Worm (Caenorhabditis elegans) whole organism, early embryonic: ENCODE measurements around the gene sprr-2.
A peak's percentile ranks its signal among the peaks of the same experiment; 100 is the strongest.

Experiments
- B0310.2 ChIP-seq: sonication (generic microtip); optimal IDR thresholded peaks from 2 replicates; lab custom pipeline; 2016; ENCODE audit warnings: mild to moderate bottlenecking, missing genetic modification characterization, missing compliant biosample characterization
- F13C5.2 ChIP-seq: sonication (generic microtip); optimal IDR thresholded peaks from 2 replicates; lab custom pipeline; 2017; ENCODE audit warnings: mild to moderate bottlenecking, missing genetic modification characterization, inconsistent platforms, missing compliant biosample characterization
- aly-1 ChIP-seq: sonication (generic microtip); optimal IDR thresholded peaks from 2 replicates; lab custom pipeline; 2016; ENCODE audit warnings: missing genetic modification characterization, missing compliant biosample characterization
- ama-1 ChIP-seq: fragments of 150-350 bp; optimal IDR thresholded peaks from 2 replicates; lab custom pipeline; 2014
- ceh-13 ChIP-seq: fragments of 200-800 bp; sonication (Bioruptor generic); optimal IDR thresholded peaks from 2 replicates; lab custom pipeline; 2018; ENCODE audit warnings: mild to moderate bottlenecking, missing genetic modification characterization, missing compliant biosample characterization
- ceh-36 ChIP-seq: sonication (generic microtip); optimal IDR thresholded peaks from 2 replicates; lab custom pipeline; 2016; ENCODE audit warnings: missing genetic modification characterization, inconsistent platforms, missing compliant biosample characterization
- ets-7 ChIP-seq: sonication (generic microtip); optimal IDR thresholded peaks from 2 replicates; lab custom pipeline; 2016; ENCODE audit warnings: missing genotype, missing genetic modification characterization, missing compliant biosample characterization
- flt-1 ChIP-seq: fragments of 200-800 bp; sonication (Bioruptor generic); IDR thresholded peaks from 2 replicates; pipeline ENCODE4 v1.3.6; 2022; ENCODE audit warnings: missing genetic modification characterization, missing compliant biosample characterization
- hmbx-1 ChIP-seq: sonication (generic microtip); optimal IDR thresholded peaks from 2 replicates; lab custom pipeline; 2016; ENCODE audit warnings: mild to moderate bottlenecking, missing genetic modification characterization, missing compliant biosample characterization
- hmg-4 ChIP-seq: fragments of 200-800 bp; sonication (Bioruptor generic); optimal IDR thresholded peaks from 2 replicates; lab custom pipeline; 2018; ENCODE audit warnings: mild to moderate bottlenecking, missing genetic modification characterization, missing compliant biosample characterization
- hnd-1 ChIP-seq: sonication (generic microtip); optimal IDR thresholded peaks from 2 replicates; lab custom pipeline; 2016; ENCODE audit warnings: missing genetic modification characterization, missing compliant biosample characterization
- pes-1 ChIP-seq: fragments of 200-800 bp; sonication (Bioruptor generic); IDR thresholded peaks from 2 replicates; pipeline ENCODE4 v1.3.6; 2022; ENCODE audit warnings: missing genetic modification reagents, missing genetic modification characterization, missing compliant biosample characterization
- scrt-1 ChIP-seq: fragments of 200-800 bp; sonication (Bioruptor generic); IDR thresholded peaks from 2 replicates; pipeline ENCODE4 v1.3.6; 2022; ENCODE audit warnings: missing genetic modification characterization, missing compliant biosample characterization
- sea-1 ChIP-seq: fragments of 200-800 bp; sonication (Bioruptor generic); conservative IDR thresholded peaks from 2 replicates; pipeline ENCODE4 v1.3.6; 2022; ENCODE audit warnings: missing genetic modification characterization, missing compliant biosample characterization
- tbx-11 ChIP-seq: fragments of 200-800 bp; sonication (Bioruptor generic); IDR thresholded peaks from 2 replicates; pipeline ENCODE4 v1.3.6; 2022; ENCODE audit warnings: missing genetic modification characterization, missing compliant biosample characterization
- tbx-37 ChIP-seq: fragments of 200-800 bp; sonication (Bioruptor generic); conservative IDR thresholded peaks from 2 replicates; pipeline ENCODE4 v1.3.6; 2022; ENCODE audit warnings: missing genetic modification reagents, missing genetic modification characterization, missing compliant biosample characterization
- tra-4 ChIP-seq: sonication (generic microtip); optimal IDR thresholded peaks from 2 replicates; lab custom pipeline; 2017; ENCODE audit warnings: missing genetic modification characterization, missing compliant biosample characterization

sprr-2 gene

DNA sequence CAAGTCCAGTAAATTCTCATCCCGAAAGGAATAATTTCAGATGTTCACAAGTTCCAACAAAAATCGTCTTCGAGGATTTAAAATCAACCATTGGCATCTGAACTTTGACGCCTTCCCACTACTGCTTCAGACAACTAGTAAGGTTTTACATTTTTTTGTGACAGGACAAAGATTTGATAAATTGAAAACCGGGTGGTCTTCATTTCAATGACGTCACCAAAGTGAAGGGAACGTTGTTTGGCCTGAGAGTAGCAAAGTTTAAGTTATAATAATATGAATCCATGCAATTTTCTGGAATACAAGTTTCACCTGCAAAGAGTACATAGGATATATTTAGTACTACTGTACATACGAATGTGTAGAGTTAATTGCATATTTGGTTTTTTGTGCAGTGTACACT lies 925 bp downstream of the sprr-2 start:
- TF ChIP-seq flt-1 (GFP tag; lab: Robert Waterston, UW) (no peak), tra-4 (tag; lab: Kevin White, UChicago) (no peak), hmbx-1 (tag; lab: Kevin White, UChicago) (no peak), hmg-4 (no peak)

DNA sequence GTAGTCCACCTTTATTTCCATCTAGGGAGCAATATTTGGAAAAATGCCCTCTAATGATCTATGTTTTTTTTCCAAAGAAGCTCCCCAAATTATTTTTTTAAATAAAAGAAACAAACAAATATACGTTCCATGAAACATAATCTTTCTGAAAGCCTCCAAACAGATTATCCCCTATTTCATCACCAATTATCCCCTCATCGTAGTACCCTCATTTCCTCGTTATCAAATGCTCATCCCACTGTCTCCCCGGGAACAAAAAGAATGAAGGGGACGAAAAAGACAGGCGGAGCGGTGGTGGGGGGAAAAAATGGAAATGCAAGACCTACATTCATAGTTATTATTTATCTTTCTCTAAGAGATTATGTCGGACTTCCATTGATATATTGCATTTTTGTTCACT lies 4.2 kb downstream of the sprr-2 start:
- no peak for TF ChIP-seq ama-1 (lab: Kevin White, UChicago)
- no peak for TF ChIP-seq ceh-13 (GFP tag; lab: Kevin White, UChicago)

DNA sequence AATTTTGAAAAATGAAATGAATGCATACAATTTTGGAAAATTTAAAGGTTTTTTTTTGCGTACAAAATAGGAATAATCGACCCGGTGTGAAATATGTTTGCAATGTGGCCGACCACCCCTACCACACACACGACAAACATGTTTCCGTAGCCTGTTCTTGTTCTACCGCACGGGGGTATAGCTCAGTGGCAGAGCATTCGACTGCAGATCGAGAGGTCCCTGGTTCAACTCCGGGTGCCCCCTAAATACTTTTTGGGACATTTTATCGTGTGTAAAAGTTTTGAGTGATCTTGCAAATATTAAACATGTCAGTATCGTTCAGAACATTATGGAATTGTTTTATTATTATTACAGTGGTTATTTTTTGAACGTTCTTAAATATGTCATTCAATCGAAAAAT lies 11.5 kb downstream of the sprr-2 start:
- TF ChIP-seq sea-1 (GFP tag; lab: Robert Waterston, UW): peak; percentile 90
- peak; percentile 92 for TF ChIP-seq ceh-13 (GFP tag; lab: Kevin White, UChicago)
- peak; percentile 65 for TF ChIP-seq tra-4 (tag; lab: Kevin White, UChicago)
- TF ChIP-seq aly-1 (tag; lab: Kevin White, UChicago): peak; percentile 83
- TF ChIP-seq F13C5.2 (tag; lab: Kevin White, UChicago): peak; percentile 82
- TF ChIP-seq ets-7 (tag; lab: Kevin White, UChicago): peak; percentile 59
- peak; percentile 86 for TF ChIP-seq tbx-11 (GFP tag; lab: Robert Waterston, UW)
- peak; percentile 68 for TF ChIP-seq hnd-1 (tag; lab: Kevin White, UChicago)
- peak; percentile 90 for TF ChIP-seq flt-1 (GFP tag; lab: Robert Waterston, UW)
- peak; percentile 79 for TF ChIP-seq B0310.2 (tag; lab: Kevin White, UChicago)
- TF ChIP-seq pes-1 (GFP tag; lab: Robert Waterston, UW): peak; percentile 95
- TF ChIP-seq scrt-1 (GFP tag; lab: Robert Waterston, UW): peak; percentile 91
- peak; percentile 84 for TF ChIP-seq ceh-36 (tag; lab: Kevin White, UChicago)
- TF ChIP-seq hmbx-1 (tag; lab: Kevin White, UChicago): peak; percentile 76
- peak; percentile 88 for TF ChIP-seq tbx-37 (GFP tag; lab: Robert Waterston, UW)
- peak; percentile 90 for TF ChIP-seq hmg-4
- TF ChIP-seq ama-1 (lab: Kevin White, UChicago): no peak

DNA sequence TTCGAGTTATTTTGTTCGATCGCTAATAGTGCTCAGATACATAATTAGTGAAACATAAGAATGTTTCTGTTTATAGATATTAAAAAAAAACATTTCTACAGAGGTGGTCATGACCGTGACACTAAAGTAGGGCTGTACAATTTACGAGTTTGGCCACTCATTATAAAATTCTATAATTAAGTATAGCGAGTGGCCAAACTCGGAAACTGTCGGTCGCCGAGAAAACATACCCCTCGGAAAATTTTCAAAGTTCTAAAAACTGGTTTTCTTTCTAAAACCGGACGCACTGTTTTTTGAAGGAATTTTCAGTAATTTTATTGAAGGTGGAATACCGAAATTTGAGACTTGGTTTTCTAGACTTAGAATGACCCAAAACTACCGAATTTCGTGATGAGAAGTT lies 12.5 kb downstream of the sprr-2 start:
- TF ChIP-seq tra-4 (tag; lab: Kevin White, UChicago) (no peak), sea-1 (GFP tag; lab: Robert Waterston, UW) (no peak), ceh-13 (GFP tag; lab: Kevin White, UChicago) (no peak), hmbx-1 (tag; lab: Kevin White, UChicago) (no peak), B0310.2 (tag; lab: Kevin White, UChicago) (no peak), ama-1 (lab: Kevin White, UChicago) (no peak), flt-1 (GFP tag; lab: Robert Waterston, UW) (no peak), hmg-4 (no peak)

DNA sequence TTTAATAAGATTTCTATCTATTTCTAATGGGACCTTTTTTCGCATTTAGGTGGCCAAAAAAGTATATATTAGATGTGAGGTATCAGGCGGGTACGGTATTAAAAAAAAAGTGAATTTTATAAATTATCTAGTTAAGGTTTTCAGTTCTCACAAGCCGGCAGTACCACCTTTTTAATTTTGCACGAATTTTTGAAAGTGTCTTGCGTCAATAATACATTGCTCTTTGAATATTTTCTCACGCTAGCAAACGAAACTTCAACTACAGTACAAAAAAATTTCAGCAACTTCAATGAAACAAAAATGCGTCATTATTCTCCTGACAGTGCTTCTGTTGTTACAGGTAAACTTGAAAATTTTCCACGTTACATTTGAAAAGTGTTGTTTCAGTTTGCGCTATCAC lies 13.7 kb downstream of the sprr-2 start, which contains the start of gene F42D1.4:
F42D1.4 (plus strand) TSS at position 301 of the 400 bp plus-strand sequence.
- no peak for TF ChIP-seq ceh-13 (GFP tag; lab: Kevin White, UChicago)
- no peak for TF ChIP-seq sea-1 (GFP tag; lab: Robert Waterston, UW)
- TF ChIP-seq hmg-4: no peak
- TF ChIP-seq aly-1 (tag; lab: Kevin White, UChicago): no peak
- TF ChIP-seq ama-1 (lab: Kevin White, UChicago): no peak
- TF ChIP-seq scrt-1 (GFP tag; lab: Robert Waterston, UW): no peak
- TF ChIP-seq ceh-36 (tag; lab: Kevin White, UChicago): no peak
- TF ChIP-seq pes-1 (GFP tag; lab: Robert Waterston, UW): no peak
- no peak for TF ChIP-seq F13C5.2 (tag; lab: Kevin White, UChicago)

DNA sequence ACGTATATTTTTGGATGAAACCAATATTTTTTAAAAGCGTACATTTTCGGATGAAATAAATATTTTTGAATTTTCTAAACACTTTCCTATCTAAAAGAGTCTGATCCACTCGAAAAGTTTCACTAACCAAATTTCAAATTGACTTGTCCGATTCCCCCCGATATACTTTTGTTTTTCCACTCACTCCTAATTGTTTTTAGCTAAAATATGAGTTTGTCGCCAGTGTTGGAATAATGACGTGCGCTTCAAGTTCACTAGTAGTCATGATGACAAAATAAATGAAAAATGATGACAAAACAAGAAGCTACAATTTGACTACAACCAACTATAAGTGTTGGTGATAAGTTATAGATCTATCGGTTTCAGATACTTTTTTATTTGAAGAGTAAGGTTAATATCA lies 15.6 kb downstream of the sprr-2 start:
- TF ChIP-seq F13C5.2 (tag; lab: Kevin White, UChicago) (no peak), scrt-1 (GFP tag; lab: Robert Waterston, UW) (no peak), ama-1 (lab: Kevin White, UChicago) (no peak), sea-1 (GFP tag; lab: Robert Waterston, UW) (no peak), tbx-37 (GFP tag; lab: Robert Waterston, UW) (no peak), hmbx-1 (tag; lab: Kevin White, UChicago) (no peak), tra-4 (tag; lab: Kevin White, UChicago) (no peak), flt-1 (GFP tag; lab: Robert Waterston, UW) (no peak), aly-1 (tag; lab: Kevin White, UChicago) (no peak)

DNA sequence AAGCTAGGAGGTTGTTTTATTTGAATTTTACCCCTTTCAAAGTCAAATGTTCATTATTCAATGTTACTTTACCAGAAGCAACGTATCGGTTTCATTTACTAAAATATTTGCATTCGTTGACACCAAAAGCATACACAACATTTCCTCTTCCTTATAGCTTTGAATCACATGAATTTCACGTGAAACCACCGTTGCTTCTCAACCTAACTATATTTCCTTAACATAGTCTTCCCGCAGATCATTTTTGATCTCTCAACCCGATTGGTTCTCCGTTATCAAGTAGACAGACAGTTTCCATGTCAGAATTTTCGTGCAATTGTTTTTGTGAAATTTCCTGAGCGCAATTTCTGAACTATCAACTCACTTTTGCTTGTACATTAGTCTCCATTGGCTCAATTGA lies 16.7 kb downstream of the sprr-2 start:
- no peak for TF ChIP-seq F13C5.2 (tag; lab: Kevin White, UChicago)

DNA sequence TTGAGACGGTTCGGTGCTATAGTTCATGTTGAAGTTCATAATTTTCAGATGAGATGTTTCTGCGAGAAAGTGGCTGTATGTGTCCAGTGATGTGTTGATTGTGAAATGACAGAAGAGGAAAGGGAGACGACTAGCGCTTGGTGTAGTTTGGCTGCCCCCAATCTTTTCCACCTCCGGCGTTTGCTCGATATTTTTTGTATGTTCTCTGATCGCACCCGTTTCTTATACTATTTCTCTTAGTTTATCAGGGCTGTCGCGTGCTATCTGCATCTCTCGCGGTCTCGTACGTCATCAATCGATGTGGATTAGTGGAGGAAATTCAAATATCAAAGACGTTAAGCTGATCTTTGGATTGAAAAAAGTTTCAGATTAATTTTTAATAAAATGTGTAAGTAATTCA lies 17.5 kb downstream of the sprr-2 start, which contains the start of gene atf-4:
atf-4 (minus strand) TSS at position 93 of the 400 bp plus-strand sequence.
- TF ChIP-seq pes-1 (GFP tag; lab: Robert Waterston, UW) (no peak), F13C5.2 (tag; lab: Kevin White, UChicago) (no peak), B0310.2 (tag; lab: Kevin White, UChicago) (no peak), aly-1 (tag; lab: Kevin White, UChicago) (no peak), flt-1 (GFP tag; lab: Robert Waterston, UW) (no peak), sea-1 (GFP tag; lab: Robert Waterston, UW) (no peak), ceh-36 (tag; lab: Kevin White, UChicago) (no peak), tbx-11 (GFP tag; lab: Robert Waterston, UW) (no peak), ceh-13 (GFP tag; lab: Kevin White, UChicago) (no peak), hmg-4 (no peak), hnd-1 (tag; lab: Kevin White, UChicago) (no peak), ets-7 (tag; lab: Kevin White, UChicago) (no peak), scrt-1 (GFP tag; lab: Robert Waterston, UW) (no peak), ama-1 (lab: Kevin White, UChicago) (no peak), tra-4 (tag; lab: Kevin White, UChicago) (no peak), hmbx-1 (tag; lab: Kevin White, UChicago) (no peak), tbx-37 (GFP tag; lab: Robert Waterston, UW) (no peak)
